Worm (Caenorhabditis elegans) whole organism, L4 larva: ENCODE data around the gene inpp-5K.
A peak's percentile ranks its signal among the peaks of the same experiment; 100 is the strongest.

Experiments
- ceh-44 ChIP-seq: fragments of 200-800 bp; sonication (Bioruptor generic); IDR thresholded peaks from 2 replicates; pipeline ENCODE4 v1.3.6; 2022; ENCODE audit warnings: missing genetic modification reagents, missing genetic modification characterization, missing compliant biosample characterization
- fos-1 ChIP-seq: fragments of 150-350 bp; optimal IDR thresholded peaks from 2 replicates; lab custom pipeline; 2014; ENCODE audit warnings: missing biosample characterization, missing genetic modification characterization
- nhr-11 ChIP-seq: fragments of 150-350 bp; optimal IDR thresholded peaks from 2 replicates; lab custom pipeline; 2014; ENCODE audit warnings: missing biosample characterization, missing genetic modification characterization
- nhr-25 ChIP-seq: sonication (generic microtip); optimal IDR thresholded peaks from 2 replicates; lab custom pipeline; 2017; ENCODE audit warnings: missing genetic modification characterization, mild to moderate bottlenecking, missing compliant biosample characterization, antibody characterized with exemption, moderate library complexity, borderline replicate concordance; ENCODE audit not compliant: insufficient read depth
- nhr-77 ChIP-seq: fragments of 150-350 bp; optimal IDR thresholded peaks from 2 replicates; lab custom pipeline; 2014; ENCODE audit warnings: missing biosample characterization, missing genetic modification characterization
- pqm-1 ChIP-seq: sonication (generic microtip); optimal IDR thresholded peaks from 2 replicates; lab custom pipeline; 2017; ENCODE audit warnings: missing biosample characterization, missing genetic modification characterization
- skn-1 ChIP-seq: fragments of 150-350 bp; optimal IDR thresholded peaks from 2 replicates; lab custom pipeline; 2014; ENCODE audit warnings: missing biosample characterization, missing genetic modification characterization
- unc-62 ChIP-seq, 3 experiments: fragments of 150-350 bp in 1 of 3; sonication (generic microtip); optimal IDR thresholded peaks in 2 of 3; peaks in 1 of 3; 1 replicate in 1 of 3; 2 replicates in 2 of 3; lab custom pipeline; 2014 to 2017; ENCODE audit warnings: missing biosample characterization in 3 of 3, missing genetic modification characterization in 3 of 3, missing genetic modification reagents in 3 of 3, missing genotype in 1 of 3
- zag-1 ChIP-seq: fragments of 150-350 bp; optimal IDR thresholded peaks from 2 replicates; lab custom pipeline; 2014; ENCODE audit warnings: missing biosample characterization, missing genetic modification characterization

ce11 chrIII:8145971-8146370 lies 15.2 kb downstream of the inpp-5K start:
- TF ChIP-seq unc-62 (GFP tag; optimal IDR thresholded peaks at IDR 0.05 in 1 of 2; lab: Kevin White, UChicago): peak in 1 of 2 experiments; percentile 61
- TF ChIP-seq unc-62 (tag; optimal IDR thresholded peaks at IDR 0.05; lab: Kevin White, UChicago): no peak
- TF ChIP-seq nhr-25 (tag; lab: Kevin White, UChicago): no peak
- no peak for TF ChIP-seq nhr-11
- TF ChIP-seq ceh-44 (GFP tag; lab: Robert Waterston, UW): no peak
- no peak for TF ChIP-seq pqm-1 (tag; lab: Kevin White, UChicago)
- TF ChIP-seq skn-1 (tag; lab: Kevin White, UChicago): no peak
- TF ChIP-seq fos-1 (tag; lab: Kevin White, UChicago): no peak
- TF ChIP-seq nhr-77 (tag; lab: Kevin White, UChicago): no peak
- no peak for TF ChIP-seq zag-1 (tag; lab: Kevin White, UChicago)
